Worm (Caenorhabditis elegans) whole organism, L1 larva: ENCODE measurements around the gene ipla-1.

ENCODE experiments used
- aha-1 ChIP-seq: fragments of 150-350 bp; optimal IDR thresholded peaks from 2 replicates; lab custom pipeline; 2014; ENCODE audit warnings: missing biosample characterization, missing genetic modification characterization
- efl-3 ChIP-seq: fragments of 200-800 bp; sonication (Bioruptor generic); optimal IDR thresholded peaks from 2 replicates; lab custom pipeline; 2018; ENCODE audit warnings: mild to moderate bottlenecking, missing genetic modification characterization, missing compliant biosample characterization
- fkh-10 ChIP-seq: sonication (generic microtip); optimal IDR thresholded peaks from 2 replicates; lab custom pipeline; 2017; ENCODE audit warnings: missing biosample characterization, missing genetic modification reagents, missing genetic modification characterization
- lin-13 ChIP-seq: fragments of 150-350 bp; optimal IDR thresholded peaks from 2 replicates; lab custom pipeline; 2014; ENCODE audit warnings: missing biosample characterization, missing genetic modification reagents, missing genetic modification characterization
- lin-39 ChIP-seq: fragments of 150-350 bp; optimal IDR thresholded peaks from 2 replicates; lab custom pipeline; 2014; ENCODE audit warnings: missing biosample characterization, missing genetic modification reagents, missing genetic modification characterization
- lir-3 ChIP-seq: sonication (generic microtip); optimal IDR thresholded peaks from 2 replicates; lab custom pipeline; 2016; ENCODE audit warnings: mild to moderate bottlenecking, missing genetic modification characterization, moderate library complexity, missing compliant biosample characterization; ENCODE audit not compliant: poor library complexity
- nhr-28 ChIP-seq: fragments of 150-350 bp; optimal IDR thresholded peaks from 2 replicates; lab custom pipeline; 2014; ENCODE audit warnings: missing biosample characterization, missing genetic modification characterization
- nhr-77 ChIP-seq: fragments of 150-350 bp; optimal IDR thresholded peaks from 2 replicates; lab custom pipeline; 2014; ENCODE audit warnings: missing biosample characterization, missing genetic modification characterization
- pax-3 ChIP-seq: fragments of 200-800 bp; sonication (Bioruptor generic); optimal IDR thresholded peaks from 2 replicates; lab custom pipeline; 2018; ENCODE audit warnings: mild to moderate bottlenecking, missing genetic modification characterization, moderate library complexity, missing compliant biosample characterization
- unc-62 ChIP-seq: fragments of 150-350 bp; optimal IDR thresholded peaks from 2 replicates; lab custom pipeline; 2014; ENCODE audit warnings: missing biosample characterization, missing genetic modification reagents, missing genetic modification characterization
- zip-4 ChIP-seq: fragments of 200-800 bp; sonication (Bioruptor generic); optimal IDR thresholded peaks from 2 replicates; lab custom pipeline; 2018; ENCODE audit warnings: mild to moderate bottlenecking, missing genetic modification characterization, moderate library complexity, missing compliant biosample characterization
- ztf-11 ChIP-seq, 2 experiments: sonication (generic microtip); optimal IDR thresholded peaks; 2 replicates each; lab custom pipeline; 2016 to 2017; ENCODE audit warnings: missing genetic modification characterization in 2 of 2, missing biosample characterization in 1 of 2, missing compliant biosample characterization in 1 of 2
- ztf-4 ChIP-seq: fragments of 150-350 bp; optimal IDR thresholded peaks from 2 replicates; lab custom pipeline; 2014; ENCODE audit warnings: missing biosample characterization, missing genetic modification characterization

DNA sequence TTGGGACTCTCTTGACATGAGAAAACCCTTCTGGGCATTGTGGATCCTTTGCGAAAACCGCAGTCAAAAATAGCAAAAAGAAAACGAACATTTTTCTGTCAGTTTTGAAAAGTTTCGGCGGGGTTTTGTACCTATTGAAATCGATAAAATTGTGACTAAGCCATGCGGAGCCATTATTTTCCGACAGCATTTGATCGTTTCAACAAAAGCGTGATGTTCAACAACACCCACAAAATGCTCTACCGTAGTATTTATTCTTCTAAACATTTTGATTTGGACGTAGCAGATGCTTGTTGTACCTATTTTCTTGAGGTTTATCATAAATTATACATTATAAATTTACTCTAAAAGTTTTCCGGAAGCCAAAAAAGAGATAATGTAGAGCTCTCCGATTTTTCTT, 15.3 kb upstream of the ipla-1 start, which contains the start of gene clec-136:
- no peak for TF ChIP-seq zip-4 (GFP tag; lab: Kevin White, UChicago)
- TF ChIP-seq fkh-10 (GFP tag; lab: Kevin White, UChicago), result no peak
- TF ChIP-seq lin-39 (tag; lab: Kevin White, UChicago), result no peak
- TF ChIP-seq unc-62, result no peak
- TF ChIP-seq efl-3 (GFP tag; lab: Kevin White, UChicago), result no peak
- TF ChIP-seq nhr-77 (tag; lab: Kevin White, UChicago), result no peak
- no peak for TF ChIP-seq pax-3 (tag; lab: Kevin White, UChicago)
- TF ChIP-seq lir-3, result no peak
- no peak for TF ChIP-seq nhr-28 (tag; lab: Kevin White, UChicago)
- no peak for TF ChIP-seq ztf-11 (tag; optimal IDR thresholded peaks at IDR 0.05; lab: Kevin White, UChicago)
- no peak for TF ChIP-seq lin-13 (GFP tag; lab: Kevin White, UChicago)
- no peak for TF ChIP-seq aha-1 (tag; lab: Kevin White, UChicago)
- no peak for TF ChIP-seq ztf-4
